Worm (Caenorhabditis elegans) whole organism, L2 larva: ENCODE data around the gene Y51B9A.8.

ENCODE experiments used
- C34F6.9 ChIP-seq: fragments of 150-350 bp; optimal IDR thresholded peaks from 2 replicates; lab custom pipeline; 2014; ENCODE audit warnings: missing biosample characterization, missing genetic modification characterization
- F13H6.1 ChIP-seq: sonication (generic microtip); optimal IDR thresholded peaks from 2 replicates; lab custom pipeline; 2016; ENCODE audit warnings: missing genetic modification characterization, missing compliant biosample characterization
- R02D3.7 ChIP-seq: fragments of 150-350 bp; optimal IDR thresholded peaks from 2 replicates; lab custom pipeline; 2014; ENCODE audit warnings: missing biosample characterization, missing genetic modification characterization
- Y55F3AM.14 ChIP-seq: fragments of 200-800 bp; sonication (Bioruptor generic); optimal IDR thresholded peaks from 2 replicates; lab custom pipeline; 2018; ENCODE audit warnings: mild to moderate bottlenecking, missing genetic modification characterization, missing compliant biosample characterization
- ZK546.5 ChIP-seq: sonication (generic microtip); optimal IDR thresholded peaks from 2 replicates; lab custom pipeline; 2017; ENCODE audit warnings: missing biosample characterization, missing genetic modification characterization
- alr-1 ChIP-seq: fragments of 150-350 bp; optimal IDR thresholded peaks from 2 replicates; lab custom pipeline; 2014; ENCODE audit warnings: missing biosample characterization, missing genetic modification characterization
- aly-2 ChIP-seq: fragments of 150-350 bp; optimal IDR thresholded peaks from 2 replicates; lab custom pipeline; 2014; ENCODE audit warnings: missing biosample characterization, missing genetic modification characterization
- ama-1 ChIP-seq: fragments of 150-350 bp; optimal IDR thresholded peaks from 2 replicates; lab custom pipeline; 2018; ENCODE audit warnings: inconsistent platforms
- blmp-1 ChIP-seq: sonication (generic microtip); optimal IDR thresholded peaks from 2 replicates; lab custom pipeline; 2017; ENCODE audit warnings: missing genetic modification characterization, mild to moderate bottlenecking, missing compliant biosample characterization, antibody characterized with exemption, moderate library complexity; ENCODE audit not compliant: insufficient read depth
- ceh-16 ChIP-seq: fragments of 150-350 bp; optimal IDR thresholded peaks from 2 replicates; lab custom pipeline; 2014; ENCODE audit warnings: missing biosample characterization, missing genetic modification characterization
- ceh-82 ChIP-seq: fragments of 150-350 bp; optimal IDR thresholded peaks from 2 replicates; lab custom pipeline; 2014; ENCODE audit warnings: missing biosample characterization, missing genetic modification characterization
- dmd-4 ChIP-seq: sonication (generic microtip); optimal IDR thresholded peaks from 2 replicates; lab custom pipeline; 2017; ENCODE audit warnings: missing biosample characterization, missing genetic modification characterization
- egl-27 ChIP-seq: sonication (generic microtip); optimal IDR thresholded peaks from 3 replicates; lab custom pipeline; 2017; ENCODE audit warnings: missing biosample characterization, missing genetic modification reagents, missing genetic modification characterization
- elt-3 ChIP-seq: sonication (generic microtip); optimal IDR thresholded peaks from 2 replicates; lab custom pipeline; 2017; ENCODE audit warnings: missing biosample characterization, missing genetic modification characterization
- fos-1 ChIP-seq: fragments of 150-350 bp; optimal IDR thresholded peaks from 2 replicates; lab custom pipeline; 2014; ENCODE audit warnings: missing biosample characterization, missing genetic modification characterization
- gmeb-1 ChIP-seq: fragments of 150-350 bp; optimal IDR thresholded peaks from 2 replicates; lab custom pipeline; 2014; ENCODE audit warnings: missing biosample characterization, missing genetic modification characterization
- lin-11 ChIP-seq: fragments of 150-350 bp; sonication (generic microtip); optimal IDR thresholded peaks from 2 replicates; lab custom pipeline; 2014; ENCODE audit warnings: missing biosample characterization, missing genetic modification characterization, inconsistent platforms, mixed read lengths
- lin-39 ChIP-seq: fragments of 150-350 bp; optimal IDR thresholded peaks from 2 replicates; lab custom pipeline; 2014; ENCODE audit warnings: missing biosample characterization, missing genetic modification reagents, missing genetic modification characterization
- lsy-2 ChIP-seq, 2 experiments: fragments of 150-350 bp in 1 of 2; sonication (generic microtip) in 1 of 2; optimal IDR thresholded peaks; 2 replicates each; lab custom pipeline; 2014 to 2017; ENCODE audit warnings: missing biosample characterization in 2 of 2, missing genetic modification characterization in 2 of 2
- mab-5 ChIP-seq: fragments of 150-350 bp; optimal IDR thresholded peaks from 2 replicates; lab custom pipeline; 2014; ENCODE audit warnings: missing biosample characterization, missing genetic modification characterization
- mbf-1 ChIP-seq: sonication (generic microtip); optimal IDR thresholded peaks from 2 replicates; lab custom pipeline; 2017; ENCODE audit warnings: missing biosample characterization, missing genetic modification characterization
- nhr-11 ChIP-seq: fragments of 150-350 bp; optimal IDR thresholded peaks from 2 replicates; lab custom pipeline; 2014; ENCODE audit warnings: missing biosample characterization, missing genetic modification characterization
- nhr-129 ChIP-seq: fragments of 150-350 bp; optimal IDR thresholded peaks from 2 replicates; lab custom pipeline; 2014; ENCODE audit warnings: missing biosample characterization, missing genetic modification characterization
- nhr-21 ChIP-seq: fragments of 150-350 bp; optimal IDR thresholded peaks from 2 replicates; lab custom pipeline; 2014; ENCODE audit warnings: missing biosample characterization, missing genetic modification characterization
- nhr-23 ChIP-seq: fragments of 150-350 bp; optimal IDR thresholded peaks from 2 replicates; lab custom pipeline; 2014; ENCODE audit warnings: missing biosample characterization, missing genetic modification reagents, missing genetic modification characterization
- nhr-237 ChIP-seq: fragments of 150-350 bp; optimal IDR thresholded peaks from 2 replicates; lab custom pipeline; 2014; ENCODE audit warnings: missing biosample characterization, missing genetic modification characterization
- nhr-25 ChIP-seq: fragments of 150-350 bp; sonication (generic microtip); optimal IDR thresholded peaks from 3 replicates; lab custom pipeline; 2014; ENCODE audit warnings: missing biosample characterization, missing genetic modification characterization
- nhr-6 ChIP-seq: fragments of 150-350 bp; optimal IDR thresholded peaks from 2 replicates; lab custom pipeline; 2014; ENCODE audit warnings: missing biosample characterization, missing genetic modification characterization
- peb-1 ChIP-seq: fragments of 150-350 bp; optimal IDR thresholded peaks from 2 replicates; lab custom pipeline; 2014; ENCODE audit warnings: missing biosample characterization, missing genetic modification characterization
- skn-1 ChIP-seq: sonication (generic microtip); optimal IDR thresholded peaks from 2 replicates; lab custom pipeline; 2017; ENCODE audit warnings: missing biosample characterization, missing genetic modification characterization
- sma-9 ChIP-seq, 2 experiments: fragments of 150-350 bp in 1 of 2; sonication (generic microtip) in 1 of 2; optimal IDR thresholded peaks; 2 replicates each; lab custom pipeline; 2014 to 2016; ENCODE audit warnings: missing genetic modification characterization in 2 of 2, mild to moderate bottlenecking in 1 of 2, missing biosample characterization in 1 of 2, missing compliant biosample characterization in 1 of 2, missing genetic modification reagents in 1 of 2, moderate library complexity in 1 of 2
- snpc-4 ChIP-seq: fragments of 150-350 bp; optimal IDR thresholded peaks from 2 replicates; lab custom pipeline; 2014; ENCODE audit warnings: missing biosample characterization, missing genetic modification characterization
- unc-39 ChIP-seq: fragments of 150-350 bp; optimal IDR thresholded peaks from 2 replicates; lab custom pipeline; 2014; ENCODE audit warnings: missing biosample characterization, missing genetic modification characterization
- unc-55 ChIP-seq: fragments of 150-350 bp; sonication (generic microtip); optimal IDR thresholded peaks from 3 replicates; lab custom pipeline; 2014; ENCODE audit warnings: missing biosample characterization, missing genetic modification reagents, missing genetic modification characterization
- zag-1 ChIP-seq: fragments of 150-350 bp; optimal IDR thresholded peaks from 2 replicates; lab custom pipeline; 2014; ENCODE audit warnings: missing biosample characterization, missing genetic modification characterization
- ztf-1 ChIP-seq: fragments of 200-800 bp; sonication (Bioruptor generic); conservative IDR thresholded peaks from 2 replicates; pipeline ENCODE4 v1.3.6; 2022; ENCODE audit warnings: missing genetic modification characterization, missing compliant biosample characterization
- ztf-11 ChIP-seq: sonication (generic microtip); optimal IDR thresholded peaks from 2 replicates; lab custom pipeline; 2017; ENCODE audit warnings: missing biosample characterization, missing genetic modification characterization
- ztf-4 ChIP-seq: fragments of 150-350 bp; optimal IDR thresholded peaks from 2 replicates; lab custom pipeline; 2014; ENCODE audit warnings: missing biosample characterization, missing genetic modification characterization

Gene Y51B9A.8

ce11 chrII:9440060-9440459 is 41.4 kb downstream of the Y51B9A.8 start, which contains the start of gene chil-17:
Gene chil-17, minus strand, starts transcription at chrII:9440160.
- TF ChIP-seq nhr-6 (no peak), zag-1 (no peak), mbf-1 (no peak), peb-1 (tag; lab: Kevin White, UChicago) (no peak), R02D3.7 (tag; lab: Kevin White, UChicago) (no peak), snpc-4 (tag; lab: Kevin White, UChicago) (no peak), sma-9 (GFP tag; optimal IDR thresholded peaks at IDR 0.05; lab: Kevin White, UChicago) (no peak), sma-9 (tag; optimal IDR thresholded peaks at IDR 0.05; lab: Kevin White, UChicago) (no peak), unc-39 (no peak), alr-1 (no peak), Y55F3AM.14 (GFP tag; lab: Kevin White, UChicago) (no peak), ztf-4 (tag; lab: Kevin White, UChicago) (no peak), unc-55 (GFP tag; lab: Kevin White, UChicago) (no peak), skn-1 (tag; lab: Kevin White, UChicago) (no peak), nhr-129 (tag; lab: Kevin White, UChicago) (no peak), F13H6.1 (tag; lab: Kevin White, UChicago) (no peak), egl-27 (tag; lab: Kevin White, UChicago) (no peak), gmeb-1 (tag; lab: Kevin White, UChicago) (no peak), nhr-25 (tag; lab: Kevin White, UChicago) (no peak)

ce11 chrII:9441838-9442237 is 43.2 kb downstream of the Y51B9A.8 start, which contains the start of gene chil-16:
Gene chil-16, minus strand, starts transcription at chrII:9441938.
- TF ChIP-seq nhr-21 (no peak), unc-55 (GFP tag; lab: Kevin White, UChicago) (no peak), mab-5 (tag; lab: Kevin White, UChicago) (no peak), C34F6.9 (tag; lab: Kevin White, UChicago) (no peak), fos-1 (tag; lab: Kevin White, UChicago) (no peak), skn-1 (tag; lab: Kevin White, UChicago) (no peak), dmd-4 (tag; lab: Kevin White, UChicago) (no peak), ceh-82 (tag; lab: Kevin White, UChicago) (no peak), unc-39 (no peak), gmeb-1 (tag; lab: Kevin White, UChicago) (no peak), ama-1 (lab: Kevin White, UChicago) (no peak), nhr-11 (no peak), blmp-1 (tag; lab: Kevin White, UChicago) (no peak), ceh-16 (no peak), ZK546.5 (tag; lab: Kevin White, UChicago) (no peak), lin-39 (tag; lab: Kevin White, UChicago) (no peak), R02D3.7 (tag; lab: Kevin White, UChicago) (no peak)

- no peak for TF ChIP-seq ztf-11 (tag; lab: Kevin White, UChicago)
- TF ChIP-seq ama-1 (lab: Kevin White, UChicago), result no peak
- TF ChIP-seq ztf-4 (tag; lab: Kevin White, UChicago), result no peak
- TF ChIP-seq nhr-23 (tag; lab: Kevin White, UChicago), result no peak
- no peak for TF ChIP-seq elt-3
- TF ChIP-seq gmeb-1 (tag; lab: Kevin White, UChicago), result no peak
- no peak for TF ChIP-seq lsy-2 (tag; optimal IDR thresholded peaks at IDR 0.05; lab: Kevin White, UChicago)
- TF ChIP-seq ztf-1 (GFP tag; lab: Robert Waterston, UW), result no peak
Measured at ce11 chrII:9443522-9443921, 44.9 kb downstream of the Y51B9A.8 start, which contains the start of gene chil-15. Gene chil-15, minus strand, starts transcription at chrII:9443622.

ce11 chrII:9445368-9445767 is 46.7 kb downstream of the Y51B9A.8 start, which contains the start of gene R09D1.13:
Gene R09D1.13, minus strand, starts transcription at chrII:9445468.
- TF ChIP-seq nhr-237 (tag; lab: Kevin White, UChicago) (no peak), zag-1 (no peak), lin-11 (tag; lab: Kevin White, UChicago) (no peak), aly-2 (tag; lab: Kevin White, UChicago) (no peak), ceh-82 (tag; lab: Kevin White, UChicago) (no peak), nhr-23 (tag; lab: Kevin White, UChicago) (no peak)
